Worm (Caenorhabditis elegans) whole organism, L3 larva: ENCODE results near the gene bcl-7.

Experiments
- R02D3.7 ChIP-seq: fragments of 150-350 bp; optimal IDR thresholded peaks from 2 replicates; lab custom pipeline; 2014; ENCODE audit warnings: missing biosample characterization, missing genetic modification characterization
- aly-2 ChIP-seq: fragments of 150-350 bp; optimal IDR thresholded peaks from 2 replicates; lab custom pipeline; 2014; ENCODE audit warnings: missing biosample characterization, missing genetic modification characterization
- ama-1 ChIP-seq: fragments of 150-350 bp; optimal IDR thresholded peaks from 2 replicates; lab custom pipeline; 2018
- ceh-16 ChIP-seq: sonication (generic microtip); optimal IDR thresholded peaks from 2 replicates; lab custom pipeline; 2017; ENCODE audit warnings: missing biosample characterization, missing genetic modification characterization
- ceh-28 ChIP-seq: fragments of 150-350 bp; optimal IDR thresholded peaks from 2 replicates; lab custom pipeline; 2014; ENCODE audit warnings: missing biosample characterization, missing genetic modification reagents, missing genetic modification characterization
- ceh-9 ChIP-seq: sonication (generic microtip); optimal IDR thresholded peaks from 2 replicates; lab custom pipeline; 2018; ENCODE audit warnings: missing biosample characterization, missing genetic modification characterization
- egl-5 ChIP-seq: fragments of 150-350 bp; optimal IDR thresholded peaks from 2 replicates; lab custom pipeline; 2017; ENCODE audit warnings: missing biosample characterization, missing genetic modification reagents, missing genetic modification characterization, inconsistent platforms
- elt-1 ChIP-seq: fragments of 150-350 bp; optimal IDR thresholded peaks from 2 replicates; lab custom pipeline; 2014; ENCODE audit warnings: missing biosample characterization, missing genetic modification characterization
- elt-2 ChIP-seq: sonication (generic microtip); optimal IDR thresholded peaks from 2 replicates; lab custom pipeline; 2016; ENCODE audit warnings: missing genetic modification reagents, mild to moderate bottlenecking, missing genetic modification characterization, missing compliant biosample characterization
- elt-3 ChIP-seq, 3 experiments: fragments of 150-350 bp in 1 of 3; sonication (generic microtip) in 2 of 3; optimal IDR thresholded peaks; 2 replicates in 2 of 3; 4 replicates in 1 of 3; lab custom pipeline; 2014 to 2017; ENCODE audit warnings: missing biosample characterization in 3 of 3, missing genetic modification characterization in 3 of 3
- eor-1 ChIP-seq, 2 experiments: fragments of 150-350 bp; optimal IDR thresholded peaks; 2 replicates each; lab custom pipeline; 2014 to 2018; ENCODE audit warnings: missing biosample characterization in 2 of 2, missing genetic modification characterization in 2 of 2
- fkh-10 ChIP-seq: sonication (generic microtip); optimal IDR thresholded peaks from 2 replicates; lab custom pipeline; 2017; ENCODE audit warnings: missing biosample characterization, missing genetic modification reagents, missing genetic modification characterization
- fos-1 ChIP-seq: fragments of 150-350 bp; optimal IDR thresholded peaks from 2 replicates; lab custom pipeline; 2014; ENCODE audit warnings: missing biosample characterization, missing genetic modification characterization
- hmg-11 ChIP-seq: sonication (generic microtip); optimal IDR thresholded peaks from 2 replicates; lab custom pipeline; 2016; ENCODE audit warnings: missing genetic modification characterization, missing compliant biosample characterization
- jun-1 ChIP-seq: fragments of 150-350 bp; optimal IDR thresholded peaks from 2 replicates; lab custom pipeline; 2014; ENCODE audit warnings: missing biosample characterization, missing genetic modification reagents, missing genetic modification characterization
- lin-15B ChIP-seq: fragments of 150-350 bp; optimal IDR thresholded peaks from 2 replicates; lab custom pipeline; 2014; ENCODE audit warnings: missing biosample characterization, missing genetic modification characterization
- lin-39 ChIP-seq: fragments of 150-350 bp; optimal IDR thresholded peaks from 2 replicates; lab custom pipeline; 2018; ENCODE audit warnings: missing biosample characterization, missing genetic modification reagents, missing genetic modification characterization
- lsy-12 ChIP-seq: sonication (generic microtip); optimal IDR thresholded peaks from 2 replicates; lab custom pipeline; 2016; ENCODE audit warnings: mild to moderate bottlenecking, missing genetic modification characterization, missing compliant biosample characterization
- mdl-1 ChIP-seq: fragments of 150-350 bp; optimal IDR thresholded peaks from 2 replicates; lab custom pipeline; 2014; ENCODE audit warnings: missing biosample characterization, missing genetic modification characterization
- nfya-1 ChIP-seq: sonication (generic microtip); optimal IDR thresholded peaks from 2 replicates; lab custom pipeline; 2017; ENCODE audit warnings: missing genetic modification characterization, mild to moderate bottlenecking, missing compliant biosample characterization, antibody characterized with exemption, moderate library complexity; ENCODE audit not compliant: insufficient read depth
- nhr-11 ChIP-seq: fragments of 150-350 bp; optimal IDR thresholded peaks from 2 replicates; lab custom pipeline; 2014; ENCODE audit warnings: missing biosample characterization, missing genetic modification characterization
- nhr-12 ChIP-seq: fragments of 150-350 bp; optimal IDR thresholded peaks from 2 replicates; lab custom pipeline; 2014; ENCODE audit warnings: missing biosample characterization, missing genetic modification characterization
- nhr-23 ChIP-seq: fragments of 150-350 bp; optimal IDR thresholded peaks from 2 replicates; lab custom pipeline; 2014; ENCODE audit warnings: missing biosample characterization, missing genetic modification reagents, missing genetic modification characterization
- nhr-237 ChIP-seq: fragments of 150-350 bp; optimal IDR thresholded peaks from 2 replicates; lab custom pipeline; 2014; ENCODE audit warnings: missing biosample characterization, missing genetic modification characterization
- nhr-25 ChIP-seq: sonication (generic microtip); optimal IDR thresholded peaks from 2 replicates; lab custom pipeline; 2017; ENCODE audit warnings: missing biosample characterization, missing genetic modification characterization
- nhr-28 ChIP-seq: fragments of 150-350 bp; optimal IDR thresholded peaks from 2 replicates; lab custom pipeline; 2014; ENCODE audit warnings: missing biosample characterization, missing genetic modification characterization
- nhr-43 ChIP-seq: sonication (generic microtip); optimal IDR thresholded peaks from 2 replicates; lab custom pipeline; 2016; ENCODE audit warnings: mild to moderate bottlenecking, missing genetic modification characterization, missing compliant biosample characterization; ENCODE audit not compliant: poor library complexity, severe bottlenecking
- nhr-67 ChIP-seq: fragments of 150-350 bp; optimal IDR thresholded peaks from 2 replicates; lab custom pipeline; 2014; ENCODE audit warnings: missing biosample characterization, missing genetic modification characterization
- nhr-76 ChIP-seq: fragments of 150-350 bp; sonication (generic microtip); optimal IDR thresholded peaks from 5 replicates; lab custom pipeline; 2014; ENCODE audit warnings: missing biosample characterization, missing genetic modification characterization
- pha-4 ChIP-seq: fragments of 150-350 bp; optimal IDR thresholded peaks from 2 replicates; lab custom pipeline; 2014; ENCODE audit warnings: missing biosample characterization, missing genetic modification reagents, missing genetic modification characterization
- skn-1 ChIP-seq: fragments of 150-350 bp; optimal IDR thresholded peaks from 2 replicates; lab custom pipeline; 2014; ENCODE audit warnings: missing biosample characterization, missing genetic modification characterization
- snpc-4 ChIP-seq: fragments of 150-350 bp; optimal IDR thresholded peaks from 2 replicates; lab custom pipeline; 2014; ENCODE audit warnings: missing biosample characterization, missing genetic modification characterization
- tbx-2 ChIP-seq: sonication (generic microtip); optimal IDR thresholded peaks from 2 replicates; lab custom pipeline; 2016; ENCODE audit warnings: mild to moderate bottlenecking, missing genetic modification characterization, missing compliant biosample characterization
- unc-39 ChIP-seq: sonication (generic microtip); optimal IDR thresholded peaks from 4 replicates; lab custom pipeline; 2017; ENCODE audit warnings: missing biosample characterization, missing genetic modification characterization
- unc-62 ChIP-seq: fragments of 150-350 bp; sonication (generic microtip); optimal IDR thresholded peaks from 4 replicates; lab custom pipeline; 2014; ENCODE audit warnings: missing biosample characterization, missing genetic modification reagents, missing genetic modification characterization
- zag-1 ChIP-seq: fragments of 150-350 bp; optimal IDR thresholded peaks from 2 replicates; lab custom pipeline; 2014; ENCODE audit warnings: missing biosample characterization, missing genetic modification characterization
- ztf-11 ChIP-seq: fragments of 150-350 bp; optimal IDR thresholded peaks from 2 replicates; lab custom pipeline; 2014; ENCODE audit warnings: missing biosample characterization, missing genetic modification characterization
- ztf-4 ChIP-seq: fragments of 150-350 bp; optimal IDR thresholded peaks from 2 replicates; lab custom pipeline; 2014; ENCODE audit warnings: missing biosample characterization, missing genetic modification characterization

Gene bcl-7

DNA sequence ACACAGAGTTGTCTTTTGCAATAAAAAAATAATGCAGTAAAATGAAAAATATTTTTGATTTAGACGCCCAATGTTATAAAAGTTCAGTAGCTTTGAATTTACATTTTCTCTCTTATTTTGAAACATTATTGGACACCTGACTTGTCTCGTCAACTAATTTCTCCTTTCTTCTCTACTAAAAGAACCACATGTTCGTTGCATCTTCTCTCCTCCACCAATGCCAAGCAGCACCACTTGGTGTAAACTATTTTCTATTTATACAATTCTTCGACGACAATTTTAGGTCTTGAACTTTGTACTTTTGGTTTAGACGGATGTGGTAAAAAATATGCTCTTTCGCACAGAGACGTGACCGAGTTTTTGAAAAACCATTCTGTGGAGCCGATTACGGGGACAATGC, 4.8 kb downstream of the bcl-7 start:
- no peak for TF ChIP-seq nhr-12 (tag; lab: Kevin White, UChicago)
- TF ChIP-seq unc-39 = no peak
- no peak for TF ChIP-seq nhr-76
- peak; percentile 30 for TF ChIP-seq nfya-1 (tag; lab: Kevin White, UChicago)
- TF ChIP-seq nhr-237 (tag; lab: Kevin White, UChicago) = no peak
- no peak for TF ChIP-seq R02D3.7

- no peak for TF ChIP-seq elt-3 (tag; optimal IDR thresholded peaks at IDR 0.05; lab: Kevin White, UChicago)
- TF ChIP-seq nfya-1 (tag; lab: Kevin White, UChicago) = peak; percentile 20
- TF ChIP-seq, all 47 proteins: peak for 1
Observed at ce11 chrIII:5931433-5931994, 5.6 kb downstream of the bcl-7 start, which contains the start of gene EGAP1.5. TSS of gene EGAP1.5 (plus strand) at chrIII:5931721.

- no peak for TF ChIP-seq skn-1 (tag; lab: Kevin White, UChicago)
- no peak for TF ChIP-seq zag-1 (tag; lab: Kevin White, UChicago)
- TF ChIP-seq nhr-11 (tag; lab: Kevin White, UChicago) = no peak
- no peak for TF ChIP-seq tbx-2
- no peak for TF ChIP-seq elt-3 (tag; optimal IDR thresholded peaks at IDR 0.05; lab: Kevin White, UChicago)
- TF ChIP-seq nfya-1 (tag; lab: Kevin White, UChicago) = no peak
- TF ChIP-seq snpc-4 (tag; lab: Kevin White, UChicago) = no peak
- no peak for TF ChIP-seq eor-1 (tag; optimal IDR thresholded peaks at IDR 0.05; lab: Kevin White, UChicago)
- TF ChIP-seq nhr-67 (tag; lab: Kevin White, UChicago) = no peak
- TF ChIP-seq nhr-43 (tag; lab: Kevin White, UChicago) = no peak
- TF ChIP-seq nhr-237 (tag; lab: Kevin White, UChicago) = no peak
- TF ChIP-seq nhr-12 (tag; lab: Kevin White, UChicago) = no peak
- no peak for TF ChIP-seq ceh-9 (tag; lab: Kevin White, UChicago)
- no peak for TF ChIP-seq aly-2 (tag; lab: Kevin White, UChicago)
- TF ChIP-seq pha-4 = no peak
- TF ChIP-seq nhr-76 = no peak
Observed at ce11 chrIII:5932853-5933252, 7.0 kb downstream of the bcl-7 start, which contains the start of gene zmp-1. TSS of gene zmp-1 (minus strand) at chrIII:5932953.

DNA sequence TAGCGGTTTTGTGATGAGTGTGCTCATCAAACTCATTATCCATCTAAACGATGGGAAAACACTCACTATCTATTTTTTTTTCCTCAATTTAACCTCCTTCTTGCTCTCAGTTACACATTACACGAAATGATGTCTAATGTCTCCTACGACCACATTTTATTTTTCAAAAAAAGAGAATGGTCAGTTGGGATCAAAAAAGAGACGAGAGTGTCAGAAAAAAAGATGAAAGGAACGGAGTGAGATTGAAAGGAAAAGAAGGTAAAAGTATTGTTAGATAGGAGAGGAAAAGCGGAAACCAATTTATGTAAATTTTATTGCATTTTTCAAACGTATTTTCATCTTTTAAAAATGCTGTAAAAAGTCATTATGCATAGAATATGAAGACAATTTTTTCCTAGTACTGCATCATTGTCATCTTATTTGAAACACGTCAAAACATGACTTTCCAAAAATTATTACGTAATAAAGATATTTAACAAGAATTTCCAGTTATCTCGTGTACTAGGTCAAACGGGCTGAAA, 8.3 kb downstream of the bcl-7 start:
- TF ChIP-seq fkh-10 (GFP tag; lab: Kevin White, UChicago) (peak; percentile 56), nfya-1 (tag; lab: Kevin White, UChicago) (no peak), aly-2 (tag; lab: Kevin White, UChicago) (no peak), egl-5 (peak; percentile 41)

ce11 chrIII:5936992-5937391, 11.1 kb downstream of the bcl-7 start, which contains the start of gene EGAP1.1:
TSS of gene EGAP1.1 (minus strand) at chrIII:5937220.
- TF ChIP-seq nfya-1 (tag; lab: Kevin White, UChicago) = peak; percentile 4
- TF ChIP-seq fkh-10 (GFP tag; lab: Kevin White, UChicago) = no peak

DNA sequence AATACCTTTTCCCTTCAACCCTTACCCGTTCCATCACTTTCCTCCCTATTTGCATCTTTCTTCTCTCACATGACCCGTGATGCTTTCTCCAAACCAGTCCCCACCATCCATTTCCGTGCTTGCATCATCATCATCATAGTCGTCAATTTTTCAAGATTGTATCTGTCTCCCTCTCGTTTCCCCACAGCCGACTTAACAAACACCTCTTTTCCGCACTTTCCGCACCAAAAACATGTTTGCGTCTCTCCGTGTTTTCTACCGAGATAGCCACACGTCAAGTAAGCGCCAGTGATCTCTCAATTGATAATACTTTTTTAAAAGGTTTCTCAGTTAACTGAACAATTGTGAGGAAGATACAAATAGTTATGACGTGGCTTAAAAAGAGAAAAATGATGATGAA, 12.1 kb downstream of the bcl-7 start:
- TF ChIP-seq ama-1 (lab: Kevin White, UChicago) = peak; percentile 15
- TF ChIP-seq pha-4 = peak; percentile 52
- no peak for TF ChIP-seq nhr-12 (tag; lab: Kevin White, UChicago)
- TF ChIP-seq nhr-28 (tag; lab: Kevin White, UChicago) = no peak
- peak; percentile 93 for TF ChIP-seq unc-62 (GFP tag; lab: Kevin White, UChicago)
- peak; percentile 14 for TF ChIP-seq ztf-4 (tag; lab: Kevin White, UChicago)
- TF ChIP-seq skn-1 (tag; lab: Kevin White, UChicago) = peak; percentile 62
- peak in 1 of 2 experiments; percentile 54 for TF ChIP-seq eor-1 (tag; optimal IDR thresholded peaks at IDR 0.05; lab: Kevin White, UChicago)
- TF ChIP-seq jun-1 (tag; lab: Kevin White, UChicago) = peak; percentile 21
- peak; percentile 96 for TF ChIP-seq lin-39
- no peak for TF ChIP-seq lin-15B (tag; lab: Kevin White, UChicago)
- peak; percentile 38 for TF ChIP-seq egl-5
- no peak for TF ChIP-seq lsy-12 (tag; lab: Kevin White, UChicago)
- TF ChIP-seq ceh-16 (tag; lab: Kevin White, UChicago) = peak; percentile 32
- TF ChIP-seq tbx-2 = peak; percentile 38
- TF ChIP-seq nhr-11 (tag; lab: Kevin White, UChicago) = no peak
- TF ChIP-seq R02D3.7 = no peak
- TF ChIP-seq ceh-28 (tag; lab: Kevin White, UChicago) = peak; percentile 72
- TF ChIP-seq nfya-1 (tag; lab: Kevin White, UChicago) = peak; percentile 83
- peak; percentile 55 for TF ChIP-seq fos-1 (tag; lab: Kevin White, UChicago)
- peak; percentile 50 for TF ChIP-seq elt-2 (tag; lab: Kevin White, UChicago)
- TF ChIP-seq nhr-23 (tag; lab: Kevin White, UChicago) = peak; percentile 95
- peak; percentile 97 for TF ChIP-seq elt-1 (tag; lab: Kevin White, UChicago)
- peak; percentile 78 for TF ChIP-seq nhr-43 (tag; lab: Kevin White, UChicago)
- TF ChIP-seq ztf-11 (tag; lab: Kevin White, UChicago) = no peak
- TF ChIP-seq nhr-25 (tag; lab: Kevin White, UChicago) = peak; percentile 95
- peak; percentile 40 for TF ChIP-seq snpc-4 (tag; lab: Kevin White, UChicago)
- TF ChIP-seq fkh-10 (GFP tag; lab: Kevin White, UChicago) = no peak
- peak; percentile 6 for TF ChIP-seq hmg-11
- peak; percentile 23 for TF ChIP-seq mdl-1 (tag; lab: Kevin White, UChicago)
